Worm (Caenorhabditis elegans): ENCODE data around the gene nhr-109.

- TF ChIP-seq him-1 (tag; optimal IDR thresholded peaks at IDR 0.05) (no peak), W03F9.2 (tag; optimal IDR thresholded peaks at IDR 0.05) (no peak)
Measured at ce11 chrII:4433146-4433545, at the start of gene nhr-109.
